Fruit fly (Drosophila melanogaster) Kc167 (cell line): Measurements from ENCODE around the gene CG15143.

Experiments
- Myc ChIP-seq: fragments of >200 bp; optimal IDR thresholded peaks from 2 replicates; lab custom pipeline; 2017; ENCODE audit warnings: missing external identifiers
- Sin3A ChIP-seq: fragments of >200 bp; optimal IDR thresholded peaks from 2 replicates; lab custom pipeline; 2018; ENCODE audit warnings: missing external identifiers
- h ChIP-seq: fragments of >200 bp; optimal IDR thresholded peaks from 3 replicates; lab custom pipeline; 2018; ENCODE audit warnings: missing external identifiers
- insv ChIP-seq: fragments of >200 bp; optimal IDR thresholded peaks from 3 replicates; lab custom pipeline; 2018; ENCODE audit warnings: missing external identifiers
- psq ChIP-seq: fragments of >200 bp; optimal IDR thresholded peaks from 2 replicates; lab custom pipeline; 2017; ENCODE audit warnings: missing external identifiers

DNA sequence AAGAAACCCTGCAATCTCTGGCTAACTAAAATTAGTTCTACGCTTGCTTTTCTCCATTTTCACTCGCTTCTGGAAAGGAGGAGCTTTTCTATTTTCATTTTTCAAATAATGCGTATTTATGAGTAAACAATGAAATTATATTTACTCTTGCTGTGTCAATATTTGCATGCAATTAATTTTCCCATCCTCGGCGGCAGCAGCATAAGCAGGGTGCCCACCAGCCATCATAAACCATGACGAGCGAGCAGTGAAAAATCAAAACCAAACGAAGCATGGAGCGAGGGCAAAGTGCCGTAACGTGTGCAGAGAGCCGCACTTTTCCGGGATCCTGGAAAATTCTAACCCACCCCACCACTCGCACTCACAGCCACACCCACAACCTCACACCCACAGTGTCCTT lies 9.4 kb upstream of the CG15143 start:
- TF ChIP-seq Sin3A (lab: Kevin White, UChicago) = no peak
- TF ChIP-seq Myc (lab: Kevin White, UChicago) = no peak
- TF ChIP-seq insv (lab: Kevin White, UChicago) = no peak
- TF ChIP-seq h (lab: Kevin White, UChicago) = no peak
- no peak for TF ChIP-seq psq (lab: Kevin White, UChicago)
